Worm (Caenorhabditis elegans) whole organism, early embryonic: ENCODE data around the gene Y62H9A.4.

Experiments used
- B0310.2 ChIP-seq: sonication (generic microtip); optimal IDR thresholded peaks from 2 replicates; lab custom pipeline; 2016; ENCODE audit warnings: mild to moderate bottlenecking, missing genetic modification characterization, missing compliant biosample characterization
- F13C5.2 ChIP-seq: sonication (generic microtip); optimal IDR thresholded peaks from 2 replicates; lab custom pipeline; 2017; ENCODE audit warnings: mild to moderate bottlenecking, missing genetic modification characterization, inconsistent platforms, missing compliant biosample characterization
- aly-1 ChIP-seq: sonication (generic microtip); optimal IDR thresholded peaks from 2 replicates; lab custom pipeline; 2016; ENCODE audit warnings: missing genetic modification characterization, missing compliant biosample characterization
- ama-1 ChIP-seq: fragments of 150-350 bp; optimal IDR thresholded peaks from 2 replicates; lab custom pipeline; 2014
- ceh-13 ChIP-seq: fragments of 200-800 bp; sonication (Bioruptor generic); optimal IDR thresholded peaks from 2 replicates; lab custom pipeline; 2018; ENCODE audit warnings: mild to moderate bottlenecking, missing genetic modification characterization, missing compliant biosample characterization
- ceh-36 ChIP-seq: sonication (generic microtip); optimal IDR thresholded peaks from 2 replicates; lab custom pipeline; 2016; ENCODE audit warnings: missing genetic modification characterization, inconsistent platforms, missing compliant biosample characterization
- ets-7 ChIP-seq: sonication (generic microtip); optimal IDR thresholded peaks from 2 replicates; lab custom pipeline; 2016; ENCODE audit warnings: missing genotype, missing genetic modification characterization, missing compliant biosample characterization
- flt-1 ChIP-seq: fragments of 200-800 bp; sonication (Bioruptor generic); IDR thresholded peaks from 2 replicates; pipeline ENCODE4 v1.3.6; 2022; ENCODE audit warnings: missing genetic modification characterization, missing compliant biosample characterization
- hmbx-1 ChIP-seq: sonication (generic microtip); optimal IDR thresholded peaks from 2 replicates; lab custom pipeline; 2016; ENCODE audit warnings: mild to moderate bottlenecking, missing genetic modification characterization, missing compliant biosample characterization
- hmg-4 ChIP-seq: fragments of 200-800 bp; sonication (Bioruptor generic); optimal IDR thresholded peaks from 2 replicates; lab custom pipeline; 2018; ENCODE audit warnings: mild to moderate bottlenecking, missing genetic modification characterization, missing compliant biosample characterization
- hnd-1 ChIP-seq: sonication (generic microtip); optimal IDR thresholded peaks from 2 replicates; lab custom pipeline; 2016; ENCODE audit warnings: missing genetic modification characterization, missing compliant biosample characterization
- pes-1 ChIP-seq: fragments of 200-800 bp; sonication (Bioruptor generic); IDR thresholded peaks from 2 replicates; pipeline ENCODE4 v1.3.6; 2022; ENCODE audit warnings: missing genetic modification reagents, missing genetic modification characterization, missing compliant biosample characterization
- scrt-1 ChIP-seq: fragments of 200-800 bp; sonication (Bioruptor generic); IDR thresholded peaks from 2 replicates; pipeline ENCODE4 v1.3.6; 2022; ENCODE audit warnings: missing genetic modification characterization, missing compliant biosample characterization
- sea-1 ChIP-seq: fragments of 200-800 bp; sonication (Bioruptor generic); conservative IDR thresholded peaks from 2 replicates; pipeline ENCODE4 v1.3.6; 2022; ENCODE audit warnings: missing genetic modification characterization, missing compliant biosample characterization
- tbx-11 ChIP-seq: fragments of 200-800 bp; sonication (Bioruptor generic); IDR thresholded peaks from 2 replicates; pipeline ENCODE4 v1.3.6; 2022; ENCODE audit warnings: missing genetic modification characterization, missing compliant biosample characterization
- tbx-37 ChIP-seq: fragments of 200-800 bp; sonication (Bioruptor generic); conservative IDR thresholded peaks from 2 replicates; pipeline ENCODE4 v1.3.6; 2022; ENCODE audit warnings: missing genetic modification reagents, missing genetic modification characterization, missing compliant biosample characterization
- tra-4 ChIP-seq: sonication (generic microtip); optimal IDR thresholded peaks from 2 replicates; lab custom pipeline; 2017; ENCODE audit warnings: missing genetic modification characterization, missing compliant biosample characterization

The Y62H9A.4 gene

ce11 chrX:11916705-11917104 is 36.8 kb downstream of the Y62H9A.4 start, which contains the start of gene Y62H9A.13:
Gene Y62H9A.13, plus strand, starts transcription at chrX:11917005.
- no peak for TF ChIP-seq hnd-1 (tag; lab: Kevin White, UChicago)
- TF ChIP-seq scrt-1 (GFP tag; lab: Robert Waterston, UW) = no peak
- TF ChIP-seq tbx-37 (GFP tag; lab: Robert Waterston, UW) = no peak
- no peak for TF ChIP-seq ceh-13 (GFP tag; lab: Kevin White, UChicago)
- no peak for TF ChIP-seq pes-1
- no peak for TF ChIP-seq B0310.2 (tag; lab: Kevin White, UChicago)
- TF ChIP-seq hmg-4 (GFP tag; lab: Kevin White, UChicago) = no peak
- TF ChIP-seq ama-1 (lab: Kevin White, UChicago) = no peak
- TF ChIP-seq flt-1 = no peak

- TF ChIP-seq tbx-11 (GFP tag; lab: Robert Waterston, UW) (no peak), pes-1 (no peak), ceh-36 (tag; lab: Kevin White, UChicago) (no peak), hmbx-1 (no peak), sea-1 (GFP tag; lab: Robert Waterston, UW) (no peak), hmg-4 (GFP tag; lab: Kevin White, UChicago) (no peak), flt-1 (no peak)
Measured at ce11 chrX:11917994-11918393, 38.1 kb downstream of the Y62H9A.4 start, which contains the start of gene Y62H9A.16. Gene Y62H9A.16, plus strand, starts transcription at chrX:11918294.

- TF ChIP-seq flt-1 (no peak), tbx-11 (GFP tag; lab: Robert Waterston, UW) (no peak), ceh-13 (GFP tag; lab: Kevin White, UChicago) (no peak)
Measured at ce11 chrX:11920723-11921283, 40.9 kb downstream of the Y62H9A.4 start, which contains the start of gene Y62H9A.14. Gene Y62H9A.14, plus strand, starts transcription at chrX:11921233.

ce11 chrX:11924158-11924557 is 44.2 kb downstream of the Y62H9A.4 start, which contains the start of gene F55G7.1:
Gene F55G7.1, plus strand, starts transcription at chrX:11924433.
- no peak for TF ChIP-seq ama-1 (lab: Kevin White, UChicago)

- TF ChIP-seq tbx-37 (GFP tag; lab: Robert Waterston, UW) = no peak
- TF ChIP-seq ceh-13 (GFP tag; lab: Kevin White, UChicago) = no peak
- TF ChIP-seq aly-1 (tag; lab: Kevin White, UChicago) = no peak
- no peak for TF ChIP-seq F13C5.2
- TF ChIP-seq hmg-4 (GFP tag; lab: Kevin White, UChicago) = no peak
- no peak for TF ChIP-seq tra-4
- no peak for TF ChIP-seq ets-7
- no peak for TF ChIP-seq hmbx-1
- TF ChIP-seq pes-1 = no peak
- no peak for TF ChIP-seq B0310.2 (tag; lab: Kevin White, UChicago)
- no peak for TF ChIP-seq ama-1 (lab: Kevin White, UChicago)
- no peak for TF ChIP-seq flt-1
- no peak for TF ChIP-seq hnd-1 (tag; lab: Kevin White, UChicago)
- TF ChIP-seq sea-1 (GFP tag; lab: Robert Waterston, UW) = no peak
- TF ChIP-seq tbx-11 (GFP tag; lab: Robert Waterston, UW) = no peak
- no peak for TF ChIP-seq scrt-1 (GFP tag; lab: Robert Waterston, UW)
- no peak for TF ChIP-seq ceh-36 (tag; lab: Kevin White, UChicago)
Measured at ce11 chrX:11925243-11925642, 45.3 kb downstream of the Y62H9A.4 start.

DNA sequence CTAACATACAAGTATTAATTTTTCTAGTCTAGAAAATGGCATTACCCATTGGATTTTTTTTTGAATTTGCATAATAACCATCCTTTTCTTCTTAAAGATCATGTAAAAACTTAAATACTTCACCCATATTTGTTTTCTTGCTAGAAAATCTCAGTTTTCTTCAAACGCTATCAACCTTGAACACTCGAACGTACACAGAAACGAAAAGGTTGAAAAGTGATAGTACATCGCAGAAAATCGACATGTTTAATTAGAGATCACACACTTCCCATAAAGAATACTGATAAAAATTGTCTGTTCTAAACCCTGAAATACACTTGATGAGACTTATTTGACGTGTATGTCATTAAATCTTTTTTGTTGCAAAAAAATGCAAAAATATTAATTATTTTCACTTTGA is 47.7 kb downstream of the Y62H9A.4 start, which contains the start of gene F55G7.4:
F55G7.4 (plus strand) TSS at position 301 of the 400 bp plus-strand sequence.
- TF ChIP-seq ceh-13 (GFP tag; lab: Kevin White, UChicago) (no peak), scrt-1 (GFP tag; lab: Robert Waterston, UW) (no peak)
